Worm (Caenorhabditis elegans): ENCODE data around the gene ZK809.5.

ZK809.5 gene

ce11 chrIV:11631750-11632149 is 24.8 kb upstream of the ZK809.5 start, which contains the start of gene F58B3.4:
Gene F58B3.4 (minus strand): TSS chrIV:11631850.
- TF ChIP-seq ets-7 (tag; optimal IDR thresholded peaks at IDR 0.05) (no peak), pes-1 (GFP tag; IDR thresholded peaks at IDR 0.05) (no peak), sea-1 (GFP tag; conservative IDR thresholded peaks at IDR 0.05) (no peak), hmbx-1 (tag; optimal IDR thresholded peaks at IDR 0.05) (no peak), scrt-1 (GFP tag; IDR thresholded peaks at IDR 0.05) (no peak), F13C5.2 (tag; optimal IDR thresholded peaks at IDR 0.05) (no peak), aly-1 (tag; optimal IDR thresholded peaks at IDR 0.05) (no peak)

ce11 chrIV:11635437-11636408 is 20.8 kb upstream of the ZK809.5 start, which contains the start of gene mars-1:
Gene mars-1 (minus strand): TSS chrIV:11635487.
- TF ChIP-seq tbx-37 (GFP tag; conservative IDR thresholded peaks at IDR 0.05), result peak; percentile 31; the same call in 1 of the 2 replicates
- TF ChIP-seq scrt-1 (GFP tag; IDR thresholded peaks at IDR 0.05), result no peak
- TF ChIP-seq F13C5.2 (tag; optimal IDR thresholded peaks at IDR 0.05), result peak; percentile 11

ce11 chrIV:11636409-11636723 is 20.2 kb upstream of the ZK809.5 start, which contains the start of gene F58B3.6:
Gene F58B3.6 (plus strand): TSS chrIV:11636648.
- TF ChIP-seq tra-4 (tag; optimal IDR thresholded peaks at IDR 0.05) (no peak), ceh-13 (GFP tag; optimal IDR thresholded peaks at IDR 0.05) (no peak), flt-1 (GFP tag; IDR thresholded peaks at IDR 0.05) (no peak), sea-1 (GFP tag; conservative IDR thresholded peaks at IDR 0.05) (no peak), tbx-37 (GFP tag; conservative IDR thresholded peaks at IDR 0.05) (no peak), aly-1 (tag; optimal IDR thresholded peaks at IDR 0.05) (no peak)

ce11 chrIV:11638016-11638415 is 18.5 kb upstream of the ZK809.5 start, which contains the start of gene rbm-17:
Gene rbm-17 (plus strand): TSS chrIV:11638316.
- TF ChIP-seq aly-1 (tag; optimal IDR thresholded peaks at IDR 0.05), result no peak
- no peak for TF ChIP-seq tbx-37 (GFP tag; conservative IDR thresholded peaks at IDR 0.05)
- TF ChIP-seq hnd-1 (tag; optimal IDR thresholded peaks at IDR 0.05), result no peak
- TF ChIP-seq ceh-36 (tag; optimal IDR thresholded peaks at IDR 0.05), result no peak
- no peak for TF ChIP-seq hmbx-1 (tag; optimal IDR thresholded peaks at IDR 0.05)
- TF ChIP-seq ama-1 (optimal IDR thresholded peaks at IDR 0.05), result no peak
- no peak for TF ChIP-seq tbx-11 (GFP tag; IDR thresholded peaks at IDR 0.05)
- no peak for TF ChIP-seq scrt-1 (GFP tag; IDR thresholded peaks at IDR 0.05)
- TF ChIP-seq pes-1 (GFP tag; IDR thresholded peaks at IDR 0.05), result no peak

ce11 chrIV:11640915-11641314 is 15.6 kb upstream of the ZK809.5 start, which contains the start of gene ttr-50:
Gene ttr-50 (minus strand): TSS chrIV:11641015.
- TF ChIP-seq pes-1 (GFP tag; IDR thresholded peaks at IDR 0.05) (no peak), F13C5.2 (tag; optimal IDR thresholded peaks at IDR 0.05) (no peak), hmg-4 (GFP tag; optimal IDR thresholded peaks at IDR 0.05) (no peak), scrt-1 (GFP tag; IDR thresholded peaks at IDR 0.05) (no peak), hnd-1 (tag; optimal IDR thresholded peaks at IDR 0.05) (no peak), hmbx-1 (tag; optimal IDR thresholded peaks at IDR 0.05) (no peak), aly-1 (tag; optimal IDR thresholded peaks at IDR 0.05) (no peak), ets-7 (tag; optimal IDR thresholded peaks at IDR 0.05) (no peak), tbx-37 (GFP tag; conservative IDR thresholded peaks at IDR 0.05) (no peak), flt-1 (GFP tag; IDR thresholded peaks at IDR 0.05) (no peak), ceh-36 (tag; optimal IDR thresholded peaks at IDR 0.05) (no peak), ceh-13 (GFP tag; optimal IDR thresholded peaks at IDR 0.05) (no peak), sea-1 (GFP tag; conservative IDR thresholded peaks at IDR 0.05) (no peak), B0310.2 (tag; optimal IDR thresholded peaks at IDR 0.05) (no peak), ama-1 (optimal IDR thresholded peaks at IDR 0.05) (no peak), tbx-11 (GFP tag; IDR thresholded peaks at IDR 0.05) (no peak), tra-4 (tag; optimal IDR thresholded peaks at IDR 0.05) (no peak)

- no peak for TF ChIP-seq scrt-1 (GFP tag; IDR thresholded peaks at IDR 0.05)
- TF ChIP-seq pes-1 (GFP tag; IDR thresholded peaks at IDR 0.05), result no peak
- TF ChIP-seq hmg-4 (GFP tag; optimal IDR thresholded peaks at IDR 0.05), result no peak
- TF ChIP-seq ceh-36 (tag; optimal IDR thresholded peaks at IDR 0.05), result no peak
- TF ChIP-seq ceh-13 (GFP tag; optimal IDR thresholded peaks at IDR 0.05), result no peak
- no peak for TF ChIP-seq hmbx-1 (tag; optimal IDR thresholded peaks at IDR 0.05)
- TF ChIP-seq ama-1 (optimal IDR thresholded peaks at IDR 0.05), result no peak
- TF ChIP-seq aly-1 (tag; optimal IDR thresholded peaks at IDR 0.05), result no peak
- no peak for TF ChIP-seq hnd-1 (tag; optimal IDR thresholded peaks at IDR 0.05)
- no peak for TF ChIP-seq tbx-11 (GFP tag; IDR thresholded peaks at IDR 0.05)
- TF ChIP-seq sea-1 (GFP tag; conservative IDR thresholded peaks at IDR 0.05), result no peak
- no peak for TF ChIP-seq B0310.2 (tag; optimal IDR thresholded peaks at IDR 0.05)
- TF ChIP-seq F13C5.2 (tag; optimal IDR thresholded peaks at IDR 0.05), result no peak
Observed at ce11 chrIV:11641802-11642201, 14.7 kb upstream of the ZK809.5 start, which contains the start of gene ZK809.1. Gene ZK809.1 (plus strand): TSS chrIV:11642102.

- TF ChIP-seq ceh-36 (tag; optimal IDR thresholded peaks at IDR 0.05) (no peak), flt-1 (GFP tag; IDR thresholded peaks at IDR 0.05) (no peak), ceh-13 (GFP tag; optimal IDR thresholded peaks at IDR 0.05) (no peak), scrt-1 (GFP tag; IDR thresholded peaks at IDR 0.05) (no peak), hmbx-1 (tag; optimal IDR thresholded peaks at IDR 0.05) (no peak), hmg-4 (GFP tag; optimal IDR thresholded peaks at IDR 0.05) (no peak), B0310.2 (tag; optimal IDR thresholded peaks at IDR 0.05) (no peak), tbx-37 (GFP tag; conservative IDR thresholded peaks at IDR 0.05) (no peak), pes-1 (GFP tag; IDR thresholded peaks at IDR 0.05) (no peak), tra-4 (tag; optimal IDR thresholded peaks at IDR 0.05) (no peak), F13C5.2 (tag; optimal IDR thresholded peaks at IDR 0.05) (no peak), ama-1 (optimal IDR thresholded peaks at IDR 0.05) (no peak)
Observed at ce11 chrIV:11643829-11644228, 12.7 kb upstream of the ZK809.5 start, which contains the start of gene prx-2. Gene prx-2 (plus strand): TSS chrIV:11644129.

All from whole organism, early embryonic.